Fruit fly (Drosophila melanogaster) whole organism, wandering third instar larva: ENCODE results near the gene AhcyL1.

Experiments
- CG9705 ChIP-seq: fragments of 200-800 bp; sonication (Bioruptor generic); optimal IDR thresholded peaks from 2 replicates; lab custom pipeline; 2018; ENCODE audit warnings: missing biosample characterization, mild to moderate bottlenecking, missing genetic modification characterization
- Dfd ChIP-seq: fragments of >200 bp; optimal IDR thresholded peaks from 2 replicates; lab custom pipeline; 2017; ENCODE audit warnings: missing biosample characterization, missing genetic modification characterization
- Myc ChIP-seq: fragments of >200 bp; optimal IDR thresholded peaks from 2 replicates; lab custom pipeline; 2017
- br ChIP-seq: fragments of 200-800 bp; sonication (Bioruptor generic); optimal IDR thresholded peaks from 2 replicates; lab custom pipeline; 2016; ENCODE audit warnings: missing biosample characterization, missing genetic modification characterization
- foxo ChIP-seq, 2 experiments: fragments of 200-800 bp; sonication (Bioruptor generic); optimal IDR thresholded peaks; 2 replicates in 1 of 2; 3 replicates in 1 of 2; lab custom pipeline; 2016 to 2017; ENCODE audit warnings: missing biosample characterization in 2 of 2, missing genetic modification characterization in 2 of 2
- fru ChIP-seq: fragments of 200-800 bp; sonication (Bioruptor generic); optimal IDR thresholded peaks from 3 replicates; lab custom pipeline; 2016; ENCODE audit warnings: missing biosample characterization, mild to moderate bottlenecking, missing genetic modification characterization
- h ChIP-seq: fragments of 200-800 bp; sonication (Bioruptor generic); optimal IDR thresholded peaks from 3 replicates; lab custom pipeline; 2016; ENCODE audit warnings: missing biosample characterization, mild to moderate bottlenecking, missing genetic modification characterization
- lola ChIP-seq: fragments of >200 bp; optimal IDR thresholded peaks from 2 replicates; lab custom pipeline; 2017; ENCODE audit warnings: missing biosample characterization, missing genetic modification characterization
- pan ChIP-seq: fragments of >200 bp; optimal IDR thresholded peaks from 2 replicates; lab custom pipeline; 2017
- sage ChIP-seq: fragments of 200-800 bp; sonication (Bioruptor generic); optimal IDR thresholded peaks from 2 replicates; lab custom pipeline; 2016; ENCODE audit warnings: missing biosample characterization, mild to moderate bottlenecking, missing genetic modification characterization
- sv ChIP-seq: fragments of 200-800 bp; sonication (Bioruptor generic); optimal IDR thresholded peaks from 3 replicates; lab custom pipeline; 2016; ENCODE audit warnings: missing biosample characterization, missing genetic modification characterization

- TF ChIP-seq sv (no peak), h (GFP tag; lab: Kevin White, UChicago) (peak; percentile 15), foxo (GFP tag; optimal IDR thresholded peaks at IDR 0.05; lab: Kevin White, UChicago) (no peak), Myc (no peak), pan (no peak), fru (no peak), CG9705 (no peak), lola (no peak), sage (GFP tag; lab: Kevin White, UChicago) (no peak), br (GFP tag; lab: Kevin White, UChicago) (no peak), Dfd (GFP tag; lab: Kevin White, UChicago) (no peak)
Measured at dm6 chr3L:2734363-2735160, 37.6 kb downstream of the AhcyL1 start.
